Fruit fly (Drosophila melanogaster) whole organism, embryonic: ENCODE results near the gene Sbds.
A peak's percentile ranks its signal among the peaks of the same experiment; 100 is the strongest.

Source experiments
- Ada2b ChIP-seq: fragments of 200-800 bp; sonication (Bioruptor generic); IDR thresholded peaks from 2 replicates; pipeline ENCODE4 v1.3.6; 2022; ENCODE audit warnings: missing biosample characterization, missing genetic modification characterization
- Antp ChIP-seq: fragments of 200-800 bp; sonication (Bioruptor generic); optimal IDR thresholded peaks from 3 replicates; lab custom pipeline; 2016; ENCODE audit warnings: missing biosample characterization, missing genetic modification characterization
- C15 ChIP-seq: fragments of 200-800 bp; sonication (Bioruptor generic); IDR thresholded peaks from 3 replicates; pipeline ENCODE4 v1.3.6; 2022; ENCODE audit warnings: missing biosample characterization, missing genetic modification characterization
- CG10431 ChIP-seq: fragments of 200-800 bp; sonication (Bioruptor generic); optimal IDR thresholded peaks from 3 replicates; lab custom pipeline; 2018; ENCODE audit warnings: missing biosample characterization, mild to moderate bottlenecking, missing genetic modification characterization
- CG10654 ChIP-seq: fragments of 200-800 bp; sonication (Bioruptor generic); optimal IDR thresholded peaks from 2 replicates; lab custom pipeline; 2016; ENCODE audit warnings: missing biosample characterization, missing genetic modification characterization
- CG11093 ChIP-seq: fragments of 200-800 bp; sonication (Bioruptor generic); IDR thresholded peaks from 3 replicates; pipeline ENCODE4 v1.3.6; 2022; ENCODE audit warnings: missing biosample characterization, missing genetic modification characterization
- CG11247 ChIP-seq: fragments of 200-800 bp; sonication (Bioruptor generic); IDR thresholded peaks from 2 replicates; pipeline ENCODE4 v1.3.6; 2022; ENCODE audit warnings: missing biosample characterization, missing genetic modification characterization
- CG12769 ChIP-seq: fragments of 200-800 bp; sonication (Bioruptor generic); optimal IDR thresholded peaks from 2 replicates; lab custom pipeline; 2019; ENCODE audit warnings: missing biosample characterization, mild to moderate bottlenecking, missing genetic modification characterization, moderate library complexity
- CG15696 ChIP-seq: fragments of 200-800 bp; sonication (Bioruptor generic); optimal IDR thresholded peaks from 2 replicates; lab custom pipeline; 2019; ENCODE audit warnings: missing biosample characterization, mild to moderate bottlenecking, missing genetic modification characterization, moderate library complexity
- CG17359 ChIP-seq: fragments of 200-800 bp; sonication (Bioruptor generic); optimal IDR thresholded peaks from 3 replicates; lab custom pipeline; 2018; ENCODE audit warnings: missing biosample characterization, mild to moderate bottlenecking, missing genetic modification characterization, moderate library complexity
- CG1832 ChIP-seq: fragments of 200-800 bp; sonication (Bioruptor generic); optimal IDR thresholded peaks from 2 replicates; lab custom pipeline; 2017; ENCODE audit warnings: missing biosample characterization, mild to moderate bottlenecking, missing genetic modification characterization, inconsistent platforms
- CG18764 ChIP-seq: fragments of 200-800 bp; sonication (Bioruptor generic); optimal IDR thresholded peaks from 3 replicates; lab custom pipeline; 2016; ENCODE audit warnings: missing biosample characterization, missing genetic modification characterization
- CG33213 ChIP-seq: fragments of 200-800 bp; sonication (Bioruptor generic); optimal IDR thresholded peaks from 3 replicates; lab custom pipeline; 2016; ENCODE audit warnings: missing biosample characterization, missing genetic modification characterization
- CG4282 ChIP-seq: fragments of 200-800 bp; sonication (Bioruptor generic); optimal IDR thresholded peaks from 2 replicates; lab custom pipeline; 2016; ENCODE audit warnings: missing biosample characterization, missing genetic modification characterization
- CG5245 ChIP-seq: fragments of 200-800 bp; sonication (Bioruptor generic); optimal IDR thresholded peaks from 3 replicates; lab custom pipeline; 2016; ENCODE audit warnings: missing biosample characterization, missing genetic modification characterization
- CG8388 ChIP-seq: fragments of 200-800 bp; sonication (Bioruptor generic); optimal IDR thresholded peaks from 2 replicates; lab custom pipeline; 2019; ENCODE audit warnings: missing biosample characterization, mild to moderate bottlenecking, missing genetic modification characterization, moderate library complexity
- Deaf1 ChIP-seq: fragments of 200-800 bp; optimal IDR thresholded peaks from 3 replicates; lab custom pipeline; 2019; ENCODE audit warnings: missing biosample characterization, mild to moderate bottlenecking, missing genetic modification characterization, moderate library complexity
- Hr51 ChIP-seq, 2 experiments: fragments of 200-800 bp; sonication (Bioruptor generic); optimal IDR thresholded peaks; 2 replicates in 1 of 2; 3 replicates in 1 of 2; lab custom pipeline; 2016 to 2018; ENCODE audit warnings: missing biosample characterization in 2 of 2, missing genetic modification characterization in 2 of 2, mild to moderate bottlenecking in 1 of 2, moderate library complexity in 1 of 2
- Lhr ChIP-seq: fragments of 200-800 bp; sonication (Bioruptor generic); optimal IDR thresholded peaks from 3 replicates; lab custom pipeline; 2017; ENCODE audit warnings: mild to moderate bottlenecking, missing biosample characterization, missing genetic modification reagents, missing genetic modification characterization
- ac ChIP-seq: fragments of 200-800 bp; sonication (Bioruptor generic); optimal IDR thresholded peaks from 3 replicates; lab custom pipeline; 2017; ENCODE audit warnings: missing biosample characterization, mild to moderate bottlenecking, missing genetic modification characterization
- ato ChIP-seq: fragments of 200-800 bp; sonication (Bioruptor generic); IDR thresholded peaks from 2 replicates; pipeline ENCODE4 v1.3.6; 2022; ENCODE audit warnings: missing biosample characterization, missing genetic modification characterization; ENCODE audit not compliant: partially characterized antibody
- bbx ChIP-seq: fragments of 200-800 bp; sonication (Bioruptor generic); IDR thresholded peaks from 2 replicates; pipeline ENCODE4 v1.3.6; 2022; ENCODE audit warnings: missing biosample characterization, missing genetic modification characterization; ENCODE audit not compliant: partially characterized antibody
- chn ChIP-seq: fragments of 200-800 bp; sonication (Bioruptor generic); optimal IDR thresholded peaks from 2 replicates; lab custom pipeline; 2016; ENCODE audit warnings: missing biosample characterization, missing genetic modification characterization
- croc ChIP-seq: fragments of 200-800 bp; sonication (Bioruptor generic); conservative IDR thresholded peaks from 3 replicates; pipeline ENCODE4 v1.3.6; 2022; ENCODE audit warnings: missing biosample characterization, missing genetic modification characterization
- ems ChIP-seq: fragments of 200-800 bp; sonication (Bioruptor generic); optimal IDR thresholded peaks from 3 replicates; lab custom pipeline; 2016; ENCODE audit warnings: missing biosample characterization, missing genetic modification characterization
- en ChIP-seq: fragments of 200-800 bp; sonication (Bioruptor generic); optimal IDR thresholded peaks from 2 replicates; lab custom pipeline; 2016; ENCODE audit warnings: missing biosample characterization, missing genetic modification characterization
- ewg ChIP-seq: fragments of 200-800 bp; sonication (Bioruptor generic); optimal IDR thresholded peaks from 3 replicates; lab custom pipeline; 2017; ENCODE audit warnings: mild to moderate bottlenecking, missing biosample characterization, missing genetic modification reagents, missing genetic modification characterization
- fd102C ChIP-seq: fragments of 200-800 bp; sonication (Bioruptor generic); optimal IDR thresholded peaks from 2 replicates; lab custom pipeline; 2018; ENCODE audit warnings: missing biosample characterization, mild to moderate bottlenecking, missing genetic modification characterization, moderate library complexity
- gem ChIP-seq: fragments of 200-800 bp; sonication (Bioruptor generic); optimal IDR thresholded peaks from 2 replicates; lab custom pipeline; 2019; ENCODE audit warnings: missing biosample characterization, mild to moderate bottlenecking, missing genetic modification characterization, moderate library complexity
- gt ChIP-seq: fragments of 200-800 bp; sonication (Bioruptor generic); IDR thresholded peaks from 2 replicates; pipeline ENCODE4 v1.3.6; 2022; ENCODE audit warnings: missing biosample characterization, missing genetic modification characterization
- jumu ChIP-seq: fragments of 200-800 bp; sonication (Bioruptor generic); optimal IDR thresholded peaks from 3 replicates; lab custom pipeline; 2016; ENCODE audit warnings: missing biosample characterization, missing genetic modification characterization
- nmo ChIP-seq: fragments of 200-800 bp; sonication (Bioruptor generic); optimal IDR thresholded peaks from 2 replicates; lab custom pipeline; 2018; ENCODE audit warnings: missing biosample characterization, mild to moderate bottlenecking, missing genetic modification characterization, moderate library complexity
- pan ChIP-seq, 4 experiments: fragments of >200 bp in 3 of 4; fragments of 200-800 bp in 1 of 4; sonication (Bioruptor generic) in 1 of 4; optimal IDR thresholded peaks in 3 of 4; IDR thresholded peaks in 1 of 4; 2 replicates each; pipeline versions ENCODE4 v1.3.6 to Lab custom; 2017 to 2022; ENCODE audit warnings: missing biosample characterization in 2 of 4, missing genetic modification characterization in 2 of 4, mixed read lengths in 1 of 4
- prd ChIP-seq, 3 experiments: fragments of >200 bp in 2 of 3; fragments of 200-800 bp in 1 of 3; sonication (Bioruptor generic) in 1 of 3; optimal IDR thresholded peaks in 2 of 3; IDR thresholded peaks in 1 of 3; 2 replicates in 2 of 3; 3 replicates in 1 of 3; pipeline versions ENCODE4 v1.3.6 to Lab custom; 2017 to 2022; ENCODE audit warnings: missing biosample characterization in 1 of 3, missing genetic modification characterization in 1 of 3
- run ChIP-seq: fragments of 200-800 bp; sonication (Bioruptor generic); optimal IDR thresholded peaks from 3 replicates; lab custom pipeline; 2018; ENCODE audit warnings: missing biosample characterization, mild to moderate bottlenecking, missing genetic modification characterization
- shn ChIP-seq: fragments of 200-800 bp; sonication (Bioruptor generic); optimal IDR thresholded peaks from 3 replicates; lab custom pipeline; 2016; ENCODE audit warnings: missing biosample characterization, missing genetic modification characterization
- sim ChIP-seq: fragments of 200-800 bp; sonication (Bioruptor generic); IDR thresholded peaks from 2 replicates; pipeline ENCODE4 v1.3.6; 2022; ENCODE audit warnings: missing biosample characterization, missing genetic modification characterization
- stwl ChIP-seq: fragments of 200-800 bp; sonication (Bioruptor generic); optimal IDR thresholded peaks from 3 replicates; lab custom pipeline; 2018; ENCODE audit warnings: missing biosample characterization, mild to moderate bottlenecking, missing genetic modification characterization, moderate library complexity
- tgo ChIP-seq: fragments of 200-800 bp; sonication (Bioruptor generic); IDR thresholded peaks from 3 replicates; pipeline ENCODE4 v1.3.6; 2022; ENCODE audit warnings: missing biosample characterization, missing genetic modification characterization
- tio ChIP-seq: fragments of 200-800 bp; sonication (Bioruptor generic); optimal IDR thresholded peaks from 2 replicates; lab custom pipeline; 2017; ENCODE audit warnings: missing biosample characterization, missing genetic modification characterization, inconsistent platforms
- tll ChIP-seq, 2 experiments: fragments of 200-800 bp in 1 of 2; fragments of >200 bp in 1 of 2; sonication (Bioruptor generic) in 1 of 2; optimal IDR thresholded peaks; 2 replicates each; lab custom pipeline; 2017 to 2019; ENCODE audit warnings: missing biosample characterization in 2 of 2, missing genetic modification characterization in 2 of 2, mild to moderate bottlenecking in 1 of 2, moderate library complexity in 1 of 2
- vfl ChIP-seq: fragments of 200-800 bp; sonication (Bioruptor generic); optimal IDR thresholded peaks from 2 replicates; lab custom pipeline; 2016; ENCODE audit warnings: missing biosample characterization, missing genetic modification characterization

Sbds gene

dm6 chr3L:6742110-6742718, 10.5 kb upstream of the Sbds start (continued):
- TF ChIP-seq CG18764 (GFP tag; lab: Kevin White, UChicago) (no peak), ac (GFP tag; lab: Kevin White, UChicago) (no peak), sim (GFP tag; lab: Robert Waterston, UW) (no peak), gt (no peak), stwl (tag; lab: Kevin White, UChicago) (peak; percentile 2), pan (optimal IDR thresholded peaks at IDR 0.05; lab: Kevin White, UChicago) (no peak), pan (GFP tag; optimal IDR thresholded peaks at IDR 0.05 in 1 of 2, IDR thresholded peaks at IDR 0.05 in 1 of 2) (peak in 1 of 2 experiments; percentile 77), chn (peak; percentile 87), CG5245 (no peak), Lhr (GFP tag; lab: Kevin White, UChicago) (no peak), CG8388 (no peak), C15 (GFP tag; lab: Robert Waterston, UW) (no peak), Deaf1 (tag; lab: Kevin White, UChicago) (no peak), croc (GFP tag; lab: Robert Waterston, UW) (no peak), tgo (GFP tag; lab: Robert Waterston, UW) (no peak), CG10431 (peak; percentile 87), CG15696 (no peak), CG33213 (no peak), CG12769 (tag; lab: Kevin White, UChicago) (no peak), CG17359 (no peak), CG11247 (GFP tag; lab: Robert Waterston, UW) (no peak), Antp (GFP tag; lab: Kevin White, UChicago) (no peak), ewg (peak; percentile 99), en (GFP tag; lab: Kevin White, UChicago) (no peak), bbx (0 out of 2 replicates have a peak, but pooled peaks have one; percentile 6), tll (GFP tag; optimal IDR thresholded peaks at IDR 0.05; lab: Kevin White, UChicago) (peak; percentile 68 to 72), Hr51 (GFP tag; optimal IDR thresholded peaks at IDR 0.05; lab: Kevin White, UChicago) (no peak), CG1832 (GFP tag; lab: Kevin White, UChicago) (peak; percentile 97), CG4282 (no peak), ato (0 out of 2 replicates have a peak, but pooled peaks have one; percentile 23), vfl (GFP tag; lab: Kevin White, UChicago) (no peak), fd102C (GFP tag; lab: Kevin White, UChicago) (no peak), tio (GFP tag; lab: Kevin White, UChicago) (no peak), gem (tag; lab: Kevin White, UChicago) (no peak), CG11093 (GFP tag; lab: Robert Waterston, UW) (no peak), jumu (no peak), CG10654 (no peak), run (tag; lab: Kevin White, UChicago) (no peak), nmo (GFP tag; lab: Kevin White, UChicago) (peak; percentile 65), Ada2b (GFP tag; lab: Robert Waterston, UW) (no peak), shn (GFP tag; lab: Kevin White, UChicago) (peak; percentile 3), prd (optimal IDR thresholded peaks at IDR 0.05; lab: Kevin White, UChicago) (no peak), prd (GFP tag; IDR thresholded peaks at IDR 0.05; lab: Robert Waterston, UW) (0 out of 3 replicates have a peak, but pooled peaks have one; percentile 20), ems (GFP tag; lab: Kevin White, UChicago) (no peak)
- TF ChIP-seq, all 482 proteins: peak for 101
